Worm (Caenorhabditis elegans) whole organism, midembryonic: ENCODE measurements around the gene mab-10.

Source experiments
- T22C8.4 ChIP-seq: fragments of 200-800 bp; sonication (Bioruptor generic); IDR thresholded peaks from 2 replicates; pipeline ENCODE4 v1.3.6; 2022; ENCODE audit warnings: missing genetic modification characterization, missing compliant biosample characterization
- cog-1 ChIP-seq: sonication (generic microtip); optimal IDR thresholded peaks from 2 replicates; lab custom pipeline; 2016; ENCODE audit warnings: missing genetic modification characterization, missing compliant biosample characterization
- flt-1 ChIP-seq: fragments of 200-800 bp; sonication (Bioruptor generic); IDR thresholded peaks from 2 replicates; pipeline ENCODE4 v1.3.6; 2022; ENCODE audit warnings: missing genetic modification characterization, missing compliant biosample characterization
- klf-2 ChIP-seq: fragments of 200-800 bp; sonication (Bioruptor generic); conservative IDR thresholded peaks from 2 replicates; pipeline ENCODE4 v1.3.6; 2022; ENCODE audit warnings: missing genetic modification reagents, missing genetic modification characterization, missing compliant biosample characterization
- med-1 ChIP-seq: sonication (generic microtip); optimal IDR thresholded peaks from 2 replicates; lab custom pipeline; 2017; ENCODE audit warnings: missing genetic modification characterization, mild to moderate bottlenecking, missing compliant biosample characterization, antibody characterized with exemption, missing genetic modification reagents; ENCODE audit not compliant: insufficient read depth
- tab-1 ChIP-seq: fragments of 200-800 bp; sonication (Bioruptor generic); IDR thresholded peaks from 2 replicates; pipeline ENCODE4 v1.3.6; 2022; ENCODE audit warnings: missing genetic modification characterization, missing compliant biosample characterization
- ztf-29 ChIP-seq: fragments of 200-800 bp; sonication (Bioruptor generic); IDR thresholded peaks from 2 replicates; pipeline ENCODE4 v1.3.6; 2022; ENCODE audit warnings: missing genetic modification reagents, missing genetic modification characterization, missing compliant biosample characterization

ce11 chrII:10537571-10537970, 9.7 kb downstream of the mab-10 start, which contains the start of gene R166.2:
- TF ChIP-seq cog-1 (tag; lab: Kevin White, UChicago) (no peak), klf-2 (GFP tag; lab: Robert Waterston, UW) (no peak), med-1 (no peak), flt-1 (GFP tag; lab: Robert Waterston, UW) (no peak), T22C8.4 (GFP tag; lab: Robert Waterston, UW) (no peak), ztf-29 (GFP tag; lab: Robert Waterston, UW) (no peak), tab-1 (GFP tag; lab: Robert Waterston, UW) (no peak)
